Fruit fly (Drosophila melanogaster) whole organism, embryonic: ENCODE measurements around the gene CG7653.
A peak's percentile ranks its signal among the peaks of the same experiment; 100 is the strongest.

Experiments used
- Ada2b ChIP-seq: fragments of 200-800 bp; sonication (Bioruptor generic); IDR thresholded peaks from 2 replicates; pipeline ENCODE4 v1.3.6; 2022; ENCODE audit warnings: missing biosample characterization, missing genetic modification characterization
- CG10209 ChIP-seq: fragments of 200-800 bp; sonication (Bioruptor generic); optimal IDR thresholded peaks from 3 replicates; lab custom pipeline; 2017; ENCODE audit warnings: missing biosample characterization, mild to moderate bottlenecking, missing genetic modification characterization, missing genetic modification reagents
- CG12391 ChIP-seq: fragments of 200-800 bp; sonication (Bioruptor generic); optimal IDR thresholded peaks from 3 replicates; lab custom pipeline; 2018; ENCODE audit warnings: missing biosample characterization, mild to moderate bottlenecking, missing genetic modification characterization, moderate library complexity
- CG12942 ChIP-seq: fragments of 200-800 bp; sonication (Bioruptor generic); optimal IDR thresholded peaks from 3 replicates; lab custom pipeline; 2016; ENCODE audit warnings: missing biosample characterization, missing genetic modification characterization
- CG14441 ChIP-seq: fragments of 200-800 bp; sonication (Bioruptor generic); IDR thresholded peaks from 2 replicates; pipeline ENCODE4 v1.3.6; 2022; ENCODE audit warnings: missing biosample characterization, missing genetic modification characterization
- CG15514 ChIP-seq: fragments of 200-800 bp; sonication (Bioruptor generic); optimal IDR thresholded peaks from 3 replicates; lab custom pipeline; 2017; ENCODE audit warnings: missing biosample characterization, missing genetic modification characterization, mild to moderate bottlenecking, moderate library complexity, missing genetic modification reagents
- CG1832 ChIP-seq: fragments of 200-800 bp; sonication (Bioruptor generic); optimal IDR thresholded peaks from 2 replicates; lab custom pipeline; 2017; ENCODE audit warnings: missing biosample characterization, mild to moderate bottlenecking, missing genetic modification characterization, inconsistent platforms
- CG18619 ChIP-seq: fragments of 200-800 bp; sonication (Bioruptor generic); optimal IDR thresholded peaks from 3 replicates; lab custom pipeline; 2017; ENCODE audit warnings: missing biosample characterization, mild to moderate bottlenecking, missing genetic modification characterization
- CG2129 ChIP-seq: fragments of 200-800 bp; sonication (Bioruptor generic); IDR thresholded peaks from 2 replicates; pipeline ENCODE4 v1.3.6; 2022; ENCODE audit warnings: missing biosample characterization, missing genetic modification characterization; ENCODE audit not compliant: partially characterized antibody
- CG3163 ChIP-seq: fragments of 200-800 bp; sonication (Bioruptor generic); optimal IDR thresholded peaks from 3 replicates; lab custom pipeline; 2016; ENCODE audit warnings: missing biosample characterization, missing genetic modification characterization
- CG33213 ChIP-seq: fragments of 200-800 bp; sonication (Bioruptor generic); optimal IDR thresholded peaks from 3 replicates; lab custom pipeline; 2016; ENCODE audit warnings: missing biosample characterization, missing genetic modification characterization
- CG34422 ChIP-seq: fragments of 200-800 bp; sonication (Bioruptor generic); IDR thresholded peaks from 3 replicates; pipeline ENCODE4 v1.3.6; 2022; ENCODE audit warnings: missing biosample characterization, missing genetic modification characterization
- CG3847 ChIP-seq: fragments of 200-800 bp; sonication (Bioruptor generic); IDR thresholded peaks from 2 replicates; pipeline ENCODE4 v1.3.6; 2022; ENCODE audit warnings: missing biosample characterization, missing genetic modification characterization
- CG42726 ChIP-seq: fragments of 200-800 bp; sonication (Bioruptor generic); IDR thresholded peaks from 2 replicates; pipeline ENCODE4 v1.3.6; 2022; ENCODE audit warnings: missing biosample characterization, missing genetic modification characterization; ENCODE audit not compliant: partially characterized antibody
- CG6175 ChIP-seq: fragments of 200-800 bp; sonication (Bioruptor generic); IDR thresholded peaks from 3 replicates; pipeline ENCODE4 v1.3.6; 2022; ENCODE audit warnings: missing biosample characterization, missing genetic modification characterization
- CG6813 ChIP-seq: fragments of 200-800 bp; sonication (Bioruptor generic); optimal IDR thresholded peaks from 2 replicates; lab custom pipeline; 2017; ENCODE audit warnings: missing biosample characterization, missing genetic modification characterization, mild to moderate bottlenecking, moderate library complexity, missing genetic modification reagents
- CG9215 ChIP-seq: fragments of 200-800 bp; sonication (Bioruptor generic); IDR thresholded peaks from 2 replicates; pipeline ENCODE4 v1.3.6; 2022; ENCODE audit warnings: missing biosample characterization, missing genetic modification characterization
- CG9932 ChIP-seq: fragments of 200-800 bp; sonication (Bioruptor generic); IDR thresholded peaks from 2 replicates; pipeline ENCODE4 v1.3.6; 2022; ENCODE audit warnings: missing biosample characterization, missing genetic modification characterization
- Chrac-16 ChIP-seq: fragments of 200-800 bp; sonication (Bioruptor generic); optimal IDR thresholded peaks from 3 replicates; lab custom pipeline; 2016; ENCODE audit warnings: missing biosample characterization, missing genetic modification characterization
- Dll ChIP-seq: fragments of 200-800 bp; sonication (Bioruptor generic); IDR thresholded peaks from 4 replicates; pipeline ENCODE4 v1.3.6; 2022; ENCODE audit warnings: missing biosample characterization, missing genetic modification characterization; ENCODE audit not compliant: partially characterized antibody
- Hmx ChIP-seq: fragments of 200-800 bp; sonication (Bioruptor generic); optimal IDR thresholded peaks from 2 replicates; lab custom pipeline; 2016; ENCODE audit warnings: missing biosample characterization, missing genetic modification characterization
- Lpt ChIP-seq: fragments of >200 bp; optimal IDR thresholded peaks from 2 replicates; lab custom pipeline; 2018; ENCODE audit warnings: missing biosample characterization, missing genetic modification characterization
- MESR4 ChIP-seq: fragments of 200-800 bp; sonication (Bioruptor generic); optimal IDR thresholded peaks from 2 replicates; lab custom pipeline; 2018; ENCODE audit warnings: missing biosample characterization, mild to moderate bottlenecking, missing genetic modification characterization, moderate library complexity
- Med ChIP-seq: fragments of 200-800 bp; sonication (Bioruptor generic); peaks from one replicate; lab custom pipeline; 2016; ENCODE audit warnings: missing biosample characterization, missing genetic modification characterization, mild to moderate bottlenecking, inconsistent platforms, moderate library complexity
- Nf-YB ChIP-seq: fragments of 200-800 bp; sonication (Bioruptor generic); optimal IDR thresholded peaks from 3 replicates; lab custom pipeline; 2019; ENCODE audit warnings: missing biosample characterization, mild to moderate bottlenecking, missing genetic modification characterization, moderate library complexity
- Sox102F ChIP-seq: fragments of 200-800 bp; sonication (Bioruptor generic); optimal IDR thresholded peaks from 2 replicates; lab custom pipeline; 2018; ENCODE audit warnings: missing biosample characterization, mild to moderate bottlenecking, missing genetic modification characterization, moderate library complexity
- Ssrp ChIP-seq: fragments of 200-800 bp; sonication (Bioruptor generic); optimal IDR thresholded peaks from 2 replicates; lab custom pipeline; 2018; ENCODE audit warnings: missing biosample characterization, mild to moderate bottlenecking, missing genetic modification characterization, moderate library complexity
- ap ChIP-seq: fragments of 200-800 bp; sonication (Bioruptor generic); IDR thresholded peaks from 2 replicates; pipeline ENCODE4 v1.3.6; 2022; ENCODE audit warnings: missing biosample characterization, missing genetic modification characterization
- ase ChIP-seq: fragments of 200-800 bp; sonication (Bioruptor generic); IDR thresholded peaks from 3 replicates; pipeline ENCODE4 v1.3.6; 2022; ENCODE audit warnings: missing biosample characterization, missing genetic modification characterization
- bcd ChIP-seq: fragments of 200-800 bp; sonication (Bioruptor generic); optimal IDR thresholded peaks from 2 replicates; lab custom pipeline; 2017; ENCODE audit warnings: missing biosample characterization, mild to moderate bottlenecking, missing genetic modification characterization
- en ChIP-seq: fragments of 200-800 bp; sonication (Bioruptor generic); optimal IDR thresholded peaks from 2 replicates; lab custom pipeline; 2016; ENCODE audit warnings: missing biosample characterization, missing genetic modification characterization
- eve ChIP-seq, 2 experiments: fragments of >200 bp; optimal IDR thresholded peaks; 2 replicates each; lab custom pipeline; 2017; ENCODE audit warnings: missing biosample characterization in 2 of 2, missing genetic modification characterization in 2 of 2
- fd96Cb ChIP-seq: fragments of 200-800 bp; sonication (Bioruptor generic); optimal IDR thresholded peaks from 2 replicates; lab custom pipeline; 2018; ENCODE audit warnings: missing biosample characterization, mild to moderate bottlenecking, missing genetic modification characterization, moderate library complexity
- ftz-f1 ChIP-seq: fragments of 200-800 bp; sonication (Bioruptor generic); optimal IDR thresholded peaks from 2 replicates; lab custom pipeline; 2016; ENCODE audit warnings: missing biosample characterization, missing genetic modification characterization
- ind ChIP-seq: fragments of 200-800 bp; sonication (Bioruptor generic); optimal IDR thresholded peaks from 3 replicates; lab custom pipeline; 2016; ENCODE audit warnings: missing biosample characterization, missing genetic modification characterization
- kah ChIP-seq: fragments of 200-800 bp; sonication (Bioruptor generic); optimal IDR thresholded peaks from 2 replicates; lab custom pipeline; 2018; ENCODE audit warnings: missing biosample characterization, mild to moderate bottlenecking, missing genetic modification characterization
- kay ChIP-seq: fragments of 200-800 bp; sonication (Bioruptor generic); optimal IDR thresholded peaks from 2 replicates; lab custom pipeline; 2016; ENCODE audit warnings: missing biosample characterization, missing genetic modification characterization
- lbe ChIP-seq: fragments of 200-800 bp; sonication (Bioruptor generic); optimal IDR thresholded peaks from 2 replicates; lab custom pipeline; 2016; ENCODE audit warnings: missing biosample characterization, mild to moderate bottlenecking, missing genetic modification characterization
- nau ChIP-seq: fragments of 200-800 bp; sonication (Bioruptor generic); optimal IDR thresholded peaks from 3 replicates; lab custom pipeline; 2017; ENCODE audit warnings: missing biosample characterization, mild to moderate bottlenecking, missing genetic modification characterization, missing genetic modification reagents
- nom ChIP-seq: fragments of 200-800 bp; sonication (Bioruptor generic); optimal IDR thresholded peaks from 2 replicates; lab custom pipeline; 2017; ENCODE audit warnings: missing biosample characterization, missing genetic modification characterization, mild to moderate bottlenecking, moderate library complexity, missing genetic modification reagents
- pzg ChIP-seq: fragments of 200-800 bp; sonication (Bioruptor generic); optimal IDR thresholded peaks from 3 replicates; lab custom pipeline; 2018; ENCODE audit warnings: missing biosample characterization, mild to moderate bottlenecking, missing genetic modification characterization, moderate library complexity
- tll ChIP-seq, 2 experiments: fragments of 200-800 bp in 1 of 2; fragments of >200 bp in 1 of 2; sonication (Bioruptor generic) in 1 of 2; optimal IDR thresholded peaks; 2 replicates each; lab custom pipeline; 2017 to 2019; ENCODE audit warnings: missing biosample characterization in 2 of 2, missing genetic modification characterization in 2 of 2, mild to moderate bottlenecking in 1 of 2, moderate library complexity in 1 of 2
- tna ChIP-seq: fragments of 200-800 bp; sonication (Bioruptor generic); IDR thresholded peaks from 2 replicates; pipeline ENCODE4 v1.3.6; 2022; ENCODE audit warnings: missing biosample characterization, missing genetic modification characterization; ENCODE audit not compliant: partially characterized antibody
- tup ChIP-seq: fragments of 200-800 bp; sonication (Bioruptor generic); optimal IDR thresholded peaks from 2 replicates; lab custom pipeline; 2016; ENCODE audit warnings: missing biosample characterization, mild to moderate bottlenecking, missing genetic modification characterization, moderate library complexity
- tx ChIP-seq: fragments of 200-800 bp; sonication (Bioruptor generic); optimal IDR thresholded peaks from 2 replicates; lab custom pipeline; 2016; ENCODE audit warnings: missing biosample characterization, missing genetic modification characterization
- usp ChIP-seq: fragments of >200 bp; optimal IDR thresholded peaks from 2 replicates; lab custom pipeline; 2017; ENCODE audit warnings: missing biosample characterization, missing genetic modification characterization
- yki ChIP-seq: fragments of >200 bp; optimal IDR thresholded peaks from 3 replicates; lab custom pipeline; 2018
- zfh1 ChIP-seq: fragments of 200-800 bp; sonication (Bioruptor generic); IDR thresholded peaks from 3 replicates; pipeline ENCODE4 v1.3.6; 2022; ENCODE audit warnings: missing biosample characterization, missing genetic modification characterization

CG7653 gene

dm6 chr2L:15912901-15913673 is 33.1 kb upstream of the CG7653 start (continued):
- TF ChIP-seq CG14441 (GFP tag; lab: Robert Waterston, UW) (peak; percentile 34; the same call in 1 of the 2 replicates), pzg (GFP tag; lab: Kevin White, UChicago) (no peak), tll (GFP tag; optimal IDR thresholded peaks at IDR 0.05; lab: Kevin White, UChicago) (no peak), CG33213 (peak; percentile 2), ftz-f1 (GFP tag; lab: Kevin White, UChicago) (peak; percentile 93), ind (GFP tag; lab: Kevin White, UChicago) (peak; percentile 59), CG42726 (GFP tag; lab: Robert Waterston, UW) (peak; percentile 50; the same call in 1 of the 2 replicates), CG15514 (peak; percentile 11), usp (GFP tag; lab: Kevin White, UChicago) (no peak), CG12391 (tag; lab: Kevin White, UChicago) (peak; percentile 83), nau (no peak), kah (GFP tag; lab: Kevin White, UChicago) (no peak), tup (GFP tag; lab: Kevin White, UChicago) (no peak), eve (GFP tag; optimal IDR thresholded peaks at IDR 0.05; lab: Kevin White, UChicago) (peak in 1 of 2 experiments; percentile 81), CG18619 (GFP tag; lab: Kevin White, UChicago) (peak; percentile 85), CG6175 (GFP tag; lab: Robert Waterston, UW) (no peak), en (no peak), CG1832 (GFP tag; lab: Kevin White, UChicago) (no peak), ase (GFP tag; lab: Robert Waterston, UW) (peak; percentile 34; the same call in 1 of the 3 replicates), ap (peak; percentile 27; the same call in 1 of the 2 replicates), Med (GFP tag; lab: Kevin White, UChicago) (peak; percentile 86), lbe (GFP tag; lab: Kevin White, UChicago) (no peak), bcd (GFP tag; lab: Kevin White, UChicago) (peak; percentile 74), tna (GFP tag; lab: Robert Waterston, UW) (peak; percentile 38; the same call in 1 of the 2 replicates), Dll (GFP tag; lab: Robert Waterston, UW) (no peak), CG3847 (GFP tag; lab: Robert Waterston, UW) (no peak; the same call in 1 of the 2 replicates), CG6813 (GFP tag; lab: Kevin White, UChicago) (peak; percentile 3), nom (GFP tag; lab: Kevin White, UChicago) (no peak), yki (lab: Kevin White, UChicago) (no peak), tx (GFP tag; lab: Kevin White, UChicago) (no peak), CG3163 (GFP tag; lab: Kevin White, UChicago) (no peak), fd96Cb (tag; lab: Kevin White, UChicago) (peak; percentile 88), CG34422 (peak; percentile 7; the same call in 1 of the 3 replicates), MESR4 (GFP tag; lab: Kevin White, UChicago) (no peak), Nf-YB (GFP tag; lab: Kevin White, UChicago) (peak; percentile 67), Sox102F (peak; percentile 87), CG2129 (no peak), CG12942 (GFP tag; lab: Kevin White, UChicago) (peak; percentile 34), Hmx (GFP tag; lab: Kevin White, UChicago) (no peak), Chrac-16 (GFP tag; lab: Kevin White, UChicago) (peak; percentile 38), zfh1 (no peak), CG10209 (GFP tag; lab: Kevin White, UChicago) (peak; percentile 81), Ssrp (peak; percentile 88), CG9215 (peak; percentile 49), Lpt (no peak), CG9932 (GFP tag; lab: Robert Waterston, UW) (peak; percentile 5; the same call in 1 of the 2 replicates), Ada2b (0 out of 2 replicates have a peak, but pooled peaks have one; percentile 13), kay (GFP tag; lab: Kevin White, UChicago) (no peak)
